Fruit fly (Drosophila melanogaster) whole organism, prepupa: ENCODE results near the gene CG14006.

Source experiments
- CG10631 ChIP-seq: fragments of 200-800 bp; sonication (Bioruptor generic); optimal IDR thresholded peaks from 2 replicates; lab custom pipeline; 2016; ENCODE audit warnings: missing biosample characterization, missing genetic modification characterization
- CG10669 ChIP-seq: fragments of 200-800 bp; sonication (Bioruptor generic); optimal IDR thresholded peaks from 3 replicates; lab custom pipeline; 2018; ENCODE audit warnings: missing biosample characterization, mild to moderate bottlenecking, missing genetic modification characterization, moderate library complexity
- CG11762 ChIP-seq: fragments of 200-800 bp; sonication (Bioruptor generic); optimal IDR thresholded peaks from 3 replicates; lab custom pipeline; 2016; ENCODE audit warnings: missing biosample characterization, missing genetic modification characterization; ENCODE audit not compliant: insufficient read depth
- CG11902 ChIP-seq: fragments of 200-800 bp; sonication (Bioruptor generic); optimal IDR thresholded peaks from 3 replicates; lab custom pipeline; 2016; ENCODE audit warnings: missing biosample characterization, missing genetic modification characterization
- CG1621 ChIP-seq: fragments of 200-800 bp; sonication (Bioruptor generic); optimal IDR thresholded peaks from 3 replicates; lab custom pipeline; 2018; ENCODE audit warnings: missing biosample characterization, mild to moderate bottlenecking, missing genetic modification characterization
- CG16779 ChIP-seq: fragments of 200-800 bp; sonication (Bioruptor generic); optimal IDR thresholded peaks from 3 replicates; lab custom pipeline; 2017; ENCODE audit warnings: missing biosample characterization, mild to moderate bottlenecking, missing genetic modification characterization
- CG32006 ChIP-seq: fragments of 200-800 bp; sonication (Bioruptor generic); optimal IDR thresholded peaks from 3 replicates; lab custom pipeline; 2017; ENCODE audit warnings: missing biosample characterization, mild to moderate bottlenecking, missing genetic modification characterization
- CG6163 ChIP-seq: fragments of 200-800 bp; sonication (Bioruptor generic); IDR thresholded peaks from 3 replicates; pipeline ENCODE4 v1.3.6; 2022; ENCODE audit warnings: missing biosample characterization, missing genetic modification characterization
- CG6792 ChIP-seq: fragments of 200-800 bp; sonication (Bioruptor generic); optimal IDR thresholded peaks from 3 replicates; lab custom pipeline; 2016; ENCODE audit warnings: missing biosample characterization, missing genetic modification characterization
- CG6854 ChIP-seq: fragments of 200-800 bp; sonication (Bioruptor generic); optimal IDR thresholded peaks from 2 replicates; lab custom pipeline; 2017; ENCODE audit warnings: missing biosample characterization, mild to moderate bottlenecking, missing genetic modification characterization
- CG8119 ChIP-seq: fragments of 200-800 bp; sonication (Bioruptor generic); IDR thresholded peaks from 3 replicates; pipeline ENCODE4 v1.3.6; 2022; ENCODE audit warnings: missing biosample characterization, missing genetic modification characterization
- CG8319 ChIP-seq: fragments of 200-800 bp; sonication (Bioruptor generic); optimal IDR thresholded peaks from 3 replicates; lab custom pipeline; 2016; ENCODE audit warnings: missing biosample characterization, missing genetic modification characterization
- Eip78C ChIP-seq: fragments of 200-800 bp; sonication (Bioruptor generic); peaks from one replicate; lab custom pipeline; 2016; ENCODE audit warnings: missing biosample characterization, missing genetic modification characterization
- Ets21C ChIP-seq: fragments of 200-800 bp; sonication (Bioruptor generic); optimal IDR thresholded peaks from 3 replicates; lab custom pipeline; 2016; ENCODE audit warnings: missing biosample characterization, missing genetic modification characterization
- Gug ChIP-seq: fragments of 200-800 bp; sonication (Bioruptor generic); IDR thresholded peaks from 2 replicates; pipeline ENCODE4 v1.3.6; 2022; ENCODE audit warnings: missing biosample characterization, missing genetic modification characterization
- Hr39 ChIP-seq: fragments of 200-800 bp; sonication (Bioruptor generic); optimal IDR thresholded peaks from 2 replicates; lab custom pipeline; 2016; ENCODE audit warnings: missing biosample characterization, missing genetic modification characterization
- Hr4 ChIP-seq: fragments of 200-800 bp; sonication (Bioruptor generic); optimal IDR thresholded peaks from 3 replicates; lab custom pipeline; 2016; ENCODE audit warnings: missing biosample characterization, missing genetic modification characterization
- Met ChIP-seq: fragments of 200-800 bp; sonication (Bioruptor generic); optimal IDR thresholded peaks from 3 replicates; lab custom pipeline; 2016; ENCODE audit warnings: missing biosample characterization, missing genetic modification characterization
- OdsH ChIP-seq: fragments of 200-800 bp; sonication (Bioruptor generic); optimal IDR thresholded peaks from 3 replicates; lab custom pipeline; 2016; ENCODE audit warnings: missing biosample characterization, missing genetic modification characterization
- Sox102F ChIP-seq: fragments of 200-800 bp; sonication (Bioruptor generic); optimal IDR thresholded peaks from 2 replicates; lab custom pipeline; 2016; ENCODE audit warnings: missing biosample characterization, mild to moderate bottlenecking, missing genetic modification characterization
- eg ChIP-seq: fragments of 200-800 bp; sonication (Bioruptor generic); IDR thresholded peaks from 3 replicates; pipeline ENCODE4 v1.3.6; 2022; ENCODE audit warnings: missing biosample characterization, missing genetic modification characterization
- fkh ChIP-seq: fragments of 200-800 bp; sonication (Bioruptor generic); optimal IDR thresholded peaks from 3 replicates; lab custom pipeline; 2017; ENCODE audit warnings: missing biosample characterization, mild to moderate bottlenecking, missing genetic modification characterization, moderate library complexity
- pdm3 ChIP-seq: fragments of 200-800 bp; sonication (Bioruptor generic); optimal IDR thresholded peaks from 3 replicates; lab custom pipeline; 2016; ENCODE audit warnings: missing biosample characterization, missing genetic modification characterization
- salr ChIP-seq, 2 experiments: fragments of 200-800 bp; sonication (Bioruptor generic); optimal IDR thresholded peaks; 3 replicates each; lab custom pipeline; 2016 to 2018; ENCODE audit warnings: missing biosample characterization in 2 of 2, missing genetic modification characterization in 2 of 2, mild to moderate bottlenecking in 1 of 2
- spab ChIP-seq: fragments of 200-800 bp; sonication (Bioruptor generic); optimal IDR thresholded peaks from 2 replicates; lab custom pipeline; 2017; ENCODE audit warnings: missing biosample characterization, mild to moderate bottlenecking, missing genetic modification characterization, missing genetic modification reagents
- ss ChIP-seq, 2 experiments: fragments of 200-800 bp; sonication (Bioruptor generic); optimal IDR thresholded peaks; 2 replicates in 1 of 2; 3 replicates in 1 of 2; lab custom pipeline; 2017 to 2018; ENCODE audit warnings: mild to moderate bottlenecking in 2 of 2, missing biosample characterization in 2 of 2, missing genetic modification characterization in 2 of 2, moderate library complexity in 1 of 2
- svp ChIP-seq: fragments of 200-800 bp; sonication (Bioruptor generic); peaks from one replicate; lab custom pipeline; 2016; ENCODE audit warnings: missing biosample characterization, missing genetic modification characterization
- vri ChIP-seq: fragments of 200-800 bp; sonication (Bioruptor generic); optimal IDR thresholded peaks from 3 replicates; lab custom pipeline; 2016; ENCODE audit warnings: missing biosample characterization, mild to moderate bottlenecking, missing genetic modification characterization

CG14006 gene

dm6 chr2L:5730432-5730831, 1.8 kb upstream of the CG14006 start (continued):
- TF ChIP-seq salr (GFP tag; optimal IDR thresholded peaks at IDR 0.05; lab: Kevin White, UChicago) (peak in 1 of 2 experiments; percentile 52), eg (GFP tag; lab: Robert Waterston, UW) (no peak), pdm3 (GFP tag; lab: Kevin White, UChicago) (peak; percentile 7), Ets21C (GFP tag; lab: Kevin White, UChicago) (no peak), CG8119 (GFP tag; lab: Robert Waterston, UW) (peak; percentile 53; the same call in 2 of the 3 replicates), CG32006 (GFP tag; lab: Kevin White, UChicago) (peak; percentile 64)
- TF ChIP-seq, all 60 proteins: peak for 17

- TF ChIP-seq svp (GFP tag; lab: Kevin White, UChicago), result peak; percentile 44
- no peak for TF ChIP-seq CG11902 (GFP tag; lab: Kevin White, UChicago)
- TF ChIP-seq Eip78C (GFP tag; lab: Kevin White, UChicago), result peak; percentile 61
These were observed 2.6 kb downstream of the CG14006 start for dm6 chr2L:5726049-5726448.

dm6 chr2L:5724521-5725023, 4.0 kb downstream of the CG14006 start, which contains the start of gene CG11030:
Gene CG11030 (plus strand): TSS chr2L:5724656.
- TF ChIP-seq Hr39 (GFP tag; lab: Kevin White, UChicago) (no peak), CG6854 (no peak), Eip78C (GFP tag; lab: Kevin White, UChicago) (peak; percentile 38), Gug (GFP tag; lab: Robert Waterston, UW) (no peak), eg (GFP tag; lab: Robert Waterston, UW) (0 out of 3 replicates have a peak, but pooled peaks have one; percentile 9), CG11762 (no peak), Met (GFP tag; lab: Kevin White, UChicago) (no peak), ss (GFP tag; optimal IDR thresholded peaks at IDR 0.05; lab: Kevin White, UChicago) (peak in 1 of 2 experiments; percentile 58), CG1621 (peak; percentile 42), svp (GFP tag; lab: Kevin White, UChicago) (peak; percentile 56), CG6163 (GFP tag; lab: Robert Waterston, UW) (0 out of 3 replicates have a peak, but pooled peaks have one; percentile 55), OdsH (GFP tag; lab: Kevin White, UChicago) (no peak), pdm3 (GFP tag; lab: Kevin White, UChicago) (no peak)

dm6 chr2L:5723859-5724475, 4.6 kb downstream of the CG14006 start:
- peak; percentile 28 for TF ChIP-seq CG32006 (GFP tag; lab: Kevin White, UChicago)
- TF ChIP-seq CG8319 (GFP tag; lab: Kevin White, UChicago), result no peak
- TF ChIP-seq CG10631 (GFP tag; lab: Kevin White, UChicago), result peak; percentile 20
- peak; percentile 15; the same call in 1 of the 3 replicates for TF ChIP-seq CG6163 (GFP tag; lab: Robert Waterston, UW)
- peak; percentile 25 for TF ChIP-seq Hr4 (GFP tag; lab: Kevin White, UChicago)
- TF ChIP-seq CG16779 (tag; lab: Kevin White, UChicago), result no peak
- TF ChIP-seq, all 60 proteins: peak for 4

dm6 chr2L:5720407-5721228, 8.0 kb downstream of the CG14006 start, which contains the start of the genes CG11149 and sip1:
Gene CG11149 (minus strand): TSS chr2L:5720899.
Gene sip1 (plus strand): TSS chr2L:5721051.
- TF ChIP-seq fkh (GFP tag; lab: Kevin White, UChicago), result peak; percentile 88
- peak; percentile 77 for TF ChIP-seq vri
- TF ChIP-seq OdsH (GFP tag; lab: Kevin White, UChicago), result no peak
- TF ChIP-seq, all 60 proteins: peak for 2

- no peak for TF ChIP-seq Hr39 (GFP tag; lab: Kevin White, UChicago)
- no peak for TF ChIP-seq Sox102F
- no peak for TF ChIP-seq Eip78C (GFP tag; lab: Kevin White, UChicago)
- TF ChIP-seq OdsH (GFP tag; lab: Kevin White, UChicago), result no peak
- no peak for TF ChIP-seq Hr4 (GFP tag; lab: Kevin White, UChicago)
- TF ChIP-seq CG1621, result no peak
- TF ChIP-seq CG10669, result no peak
- TF ChIP-seq spab, result no peak
- TF ChIP-seq CG6792, result no peak
- TF ChIP-seq Ets21C (GFP tag; lab: Kevin White, UChicago), result no peak
- TF ChIP-seq eg (GFP tag; lab: Robert Waterston, UW), result no peak
These were observed 12.0 kb downstream of the CG14006 start, which contains the start of the genes CG14007 and CG34011 for dm6 chr2L:5716580-5716979. Gene CG14007 (minus strand): TSS chr2L:5716680. Gene CG34011 (plus strand): TSS chr2L:5716701.
